Worm (Caenorhabditis elegans) whole organism, L1 larva: Measurements from ENCODE around the gene irld-6.
A peak's percentile ranks its signal among the peaks of the same experiment; 100 is the strongest.

Experiments used
- C04F5.9 ChIP-seq: sonication (generic microtip); optimal IDR thresholded peaks from 2 replicates; lab custom pipeline; 2016; ENCODE audit warnings: missing genetic modification characterization, missing compliant biosample characterization
- C16A3.4 ChIP-seq: fragments of 150-350 bp; optimal IDR thresholded peaks from 2 replicates; lab custom pipeline; 2014; ENCODE audit warnings: missing biosample characterization, missing genetic modification characterization
- C34B4.2 ChIP-seq: sonication (generic microtip); optimal IDR thresholded peaks from 2 replicates; lab custom pipeline; 2017; ENCODE audit warnings: mild to moderate bottlenecking, missing genetic modification characterization, missing compliant biosample characterization
- Y116A8C.19 ChIP-seq: sonication (generic microtip); optimal IDR thresholded peaks from 2 replicates; lab custom pipeline; 2016; ENCODE audit warnings: missing compliant biosample characterization, missing genetic modification characterization, borderline replicate concordance
- alr-1 ChIP-seq: fragments of 200-800 bp; sonication (Bioruptor generic); optimal IDR thresholded peaks from 2 replicates; lab custom pipeline; 2018; ENCODE audit warnings: borderline replicate concordance, mild to moderate bottlenecking, missing genetic modification characterization, missing compliant biosample characterization
- ama-1 ChIP-seq: fragments of 150-350 bp; optimal IDR thresholded peaks from 2 replicates; lab custom pipeline; 2014
- ceh-82 ChIP-seq, 3 experiments: fragments of 150-350 bp in 1 of 3; sonication (generic microtip) in 2 of 3; optimal IDR thresholded peaks; 2 replicates each; lab custom pipeline; 2014 to 2017; ENCODE audit warnings: missing biosample characterization in 3 of 3, missing genetic modification characterization in 3 of 3
- ceh-88 ChIP-seq: fragments of 200-800 bp; sonication (Bioruptor generic); IDR thresholded peaks from 2 replicates; pipeline ENCODE4 v1.3.6; 2022; ENCODE audit warnings: missing genetic modification characterization, missing compliant biosample characterization
- dsc-1 ChIP-seq: sonication (generic microtip); optimal IDR thresholded peaks from 2 replicates; lab custom pipeline; 2016; ENCODE audit warnings: mild to moderate bottlenecking, missing genetic modification characterization, missing compliant biosample characterization
- efl-1 ChIP-seq, 4 experiments: fragments of 150-350 bp; optimal IDR thresholded peaks in 3 of 4; peaks in 1 of 4; 1 replicate in 1 of 4; 2 replicates in 3 of 4; lab custom pipeline; 2014; ENCODE audit warnings: missing biosample characterization in 2 of 4, missing genetic modification characterization in 2 of 4, missing genetic modification reagents in 2 of 4
- elt-2 ChIP-seq: sonication (generic microtip); optimal IDR thresholded peaks from 2 replicates; lab custom pipeline; 2016; ENCODE audit warnings: missing genetic modification characterization, mild to moderate bottlenecking, inconsistent platforms, missing compliant biosample characterization, missing genetic modification reagents
- elt-3 ChIP-seq, 6 experiments: fragments of 150-350 bp in 1 of 6; sonication (generic microtip); optimal IDR thresholded peaks; 2 replicates each; lab custom pipeline; 2017 to 2018; ENCODE audit warnings: missing biosample characterization in 6 of 6, missing genetic modification characterization in 6 of 6, inconsistent platforms in 1 of 6
- ets-5 ChIP-seq: fragments of 200-800 bp; sonication (Bioruptor generic); IDR thresholded peaks from 2 replicates; pipeline ENCODE4 v1.3.6; 2022; ENCODE audit warnings: missing genetic modification characterization, missing compliant biosample characterization
- fkh-10 ChIP-seq: sonication (generic microtip); optimal IDR thresholded peaks from 2 replicates; lab custom pipeline; 2017; ENCODE audit warnings: missing biosample characterization, missing genetic modification reagents, missing genetic modification characterization
- hlh-4 ChIP-seq: sonication (generic microtip); optimal IDR thresholded peaks from 2 replicates; lab custom pipeline; 2016; ENCODE audit warnings: mild to moderate bottlenecking, missing genetic modification characterization, missing compliant biosample characterization
- jun-1 ChIP-seq: fragments of 150-350 bp; optimal IDR thresholded peaks from 2 replicates; lab custom pipeline; 2014; ENCODE audit warnings: missing biosample characterization, missing genetic modification reagents, missing genetic modification characterization
- lin-15B ChIP-seq: fragments of 150-350 bp; sonication (generic microtip); optimal IDR thresholded peaks from 3 replicates; lab custom pipeline; 2014; ENCODE audit warnings: missing biosample characterization, missing genetic modification characterization
- lin-39 ChIP-seq: fragments of 150-350 bp; optimal IDR thresholded peaks from 2 replicates; lab custom pipeline; 2014; ENCODE audit warnings: missing biosample characterization, missing genetic modification reagents, missing genetic modification characterization
- mef-2 ChIP-seq: fragments of 150-350 bp; optimal IDR thresholded peaks from 2 replicates; lab custom pipeline; 2014; ENCODE audit warnings: missing biosample characterization, missing genetic modification characterization
- mep-1 ChIP-seq: fragments of 150-350 bp; optimal IDR thresholded peaks from 2 replicates; lab custom pipeline; 2014; ENCODE audit warnings: missing biosample characterization, missing genetic modification characterization
- nhr-11 ChIP-seq: fragments of 150-350 bp; optimal IDR thresholded peaks from 2 replicates; lab custom pipeline; 2014; ENCODE audit warnings: missing biosample characterization, missing genetic modification characterization
- nhr-47 ChIP-seq: sonication (generic microtip); optimal IDR thresholded peaks from 2 replicates; lab custom pipeline; 2016; ENCODE audit warnings: mild to moderate bottlenecking, missing genetic modification characterization, moderate library complexity, missing compliant biosample characterization
- nhr-84 ChIP-seq: sonication (generic microtip); optimal IDR thresholded peaks from 2 replicates; lab custom pipeline; 2017; ENCODE audit warnings: missing biosample characterization, missing genetic modification characterization
- nhr-85 ChIP-seq: sonication (generic microtip); peaks from one replicate; lab custom pipeline; 2016; ENCODE audit warnings: missing genetic modification characterization, inconsistent platforms, missing compliant biosample characterization
- pag-3 ChIP-seq: sonication (generic microtip); optimal IDR thresholded peaks from 2 replicates; lab custom pipeline; 2017; ENCODE audit warnings: missing genetic modification characterization, mild to moderate bottlenecking, missing compliant biosample characterization, antibody characterized with exemption, borderline replicate concordance; ENCODE audit not compliant: insufficient read depth
- pax-3 ChIP-seq: fragments of 200-800 bp; sonication (Bioruptor generic); optimal IDR thresholded peaks from 2 replicates; lab custom pipeline; 2018; ENCODE audit warnings: mild to moderate bottlenecking, missing genetic modification characterization, moderate library complexity, missing compliant biosample characterization
- pqm-1 ChIP-seq: sonication (generic microtip); optimal IDR thresholded peaks from 3 replicates; lab custom pipeline; 2017; ENCODE audit warnings: missing biosample characterization, missing genetic modification characterization
- rnt-1 ChIP-seq: sonication (generic microtip); optimal IDR thresholded peaks from 2 replicates; lab custom pipeline; 2016; ENCODE audit warnings: mild to moderate bottlenecking, missing genetic modification characterization, moderate library complexity, missing compliant biosample characterization
- snpc-4 ChIP-seq: fragments of 150-350 bp; optimal IDR thresholded peaks from 2 replicates; lab custom pipeline; 2014; ENCODE audit warnings: missing biosample characterization, missing genetic modification characterization
- snu-23 ChIP-seq: sonication (generic microtip); optimal IDR thresholded peaks from 2 replicates; lab custom pipeline; 2016; ENCODE audit warnings: missing genetic modification characterization, missing compliant biosample characterization
- tlp-1 ChIP-seq: fragments of 150-350 bp; optimal IDR thresholded peaks from 2 replicates; lab custom pipeline; 2014; ENCODE audit warnings: missing biosample characterization, missing genetic modification characterization
- unc-30 ChIP-seq: sonication (generic microtip); optimal IDR thresholded peaks from 2 replicates; lab custom pipeline; 2017; ENCODE audit warnings: missing biosample characterization, missing genetic modification characterization
- unc-62 ChIP-seq: fragments of 150-350 bp; optimal IDR thresholded peaks from 2 replicates; lab custom pipeline; 2014; ENCODE audit warnings: missing biosample characterization, missing genetic modification reagents, missing genetic modification characterization
- vab-15 ChIP-seq: sonication (generic microtip); optimal IDR thresholded peaks from 2 replicates; lab custom pipeline; 2017; ENCODE audit warnings: missing genotype, mild to moderate bottlenecking, missing genetic modification characterization, missing compliant biosample characterization
- ztf-4 ChIP-seq: fragments of 150-350 bp; optimal IDR thresholded peaks from 2 replicates; lab custom pipeline; 2014; ENCODE audit warnings: missing biosample characterization, missing genetic modification characterization

The irld-6 gene

ce11 chrV:10768892-10769291, 12.3 kb upstream of the irld-6 start (continued):
- no peak for TF ChIP-seq jun-1
- no peak for TF ChIP-seq tlp-1 (tag; lab: Kevin White, UChicago)
- TF ChIP-seq lin-15B (tag; lab: Kevin White, UChicago) = no peak
- TF ChIP-seq lin-39 (tag; lab: Kevin White, UChicago) = no peak

- TF ChIP-seq pax-3 (tag; lab: Kevin White, UChicago) (no peak), snu-23 (no peak), C04F5.9 (tag; lab: Kevin White, UChicago) (no peak), pqm-1 (no peak), C34B4.2 (tag; lab: Kevin White, UChicago) (no peak), dsc-1 (tag; lab: Kevin White, UChicago) (no peak), unc-62 (GFP tag; lab: Kevin White, UChicago) (no peak), alr-1 (tag; lab: Kevin White, UChicago) (no peak), vab-15 (tag; lab: Kevin White, UChicago) (no peak), pag-3 (tag; lab: Kevin White, UChicago) (no peak), ceh-82 (tag; optimal IDR thresholded peaks at IDR 0.05; lab: Kevin White, UChicago) (no peak), ama-1 (lab: Kevin White, UChicago) (no peak)
Measured at ce11 chrV:10764066-10764465, 7.5 kb upstream of the irld-6 start, which contains the start of gene ocr-1. TSS of gene ocr-1 (plus strand) at chrV:10764366.

- TF ChIP-seq efl-1 (optimal IDR thresholded peaks at IDR 0.05; lab: Kevin White, UChicago) (no peak), efl-1 (GFP tag; optimal IDR thresholded peaks at IDR 0.05 in 1 of 2; lab: Kevin White, UChicago) (peak in 1 of 2 experiments; percentile 8), unc-30 (tag; lab: Kevin White, UChicago) (no peak), ztf-4 (tag; lab: Kevin White, UChicago) (no peak), snpc-4 (tag; lab: Kevin White, UChicago) (no peak), elt-2 (tag; lab: Kevin White, UChicago) (peak; percentile 26)
Measured at ce11 chrV:10762695-10763094, 6.1 kb upstream of the irld-6 start, which contains the start of gene sre-6. TSS of gene sre-6 (minus strand) at chrV:10762795.

- TF ChIP-seq fkh-10 (GFP tag; lab: Kevin White, UChicago) (no peak), pag-3 (tag; lab: Kevin White, UChicago) (no peak), unc-30 (tag; lab: Kevin White, UChicago) (no peak), nhr-84 (tag; lab: Kevin White, UChicago) (no peak), ets-5 (GFP tag; lab: Robert Waterston, UW) (no peak), mef-2 (tag; lab: Kevin White, UChicago) (no peak), C04F5.9 (tag; lab: Kevin White, UChicago) (no peak), nhr-11 (tag; lab: Kevin White, UChicago) (no peak), C16A3.4 (no peak), nhr-47 (tag; lab: Kevin White, UChicago) (no peak), rnt-1 (tag; lab: Kevin White, UChicago) (no peak), hlh-4 (tag; lab: Kevin White, UChicago) (no peak), ceh-88 (GFP tag; lab: Robert Waterston, UW) (no peak), elt-3 (tag; optimal IDR thresholded peaks at IDR 0.05; lab: Kevin White, UChicago) (no peak), mep-1 (tag; lab: Kevin White, UChicago) (no peak), Y116A8C.19 (no peak)
Measured at ce11 chrV:10760839-10761238, 4.2 kb upstream of the irld-6 start.

ce11 chrV:10758658-10759057, 2.1 kb upstream of the irld-6 start, which contains the start of gene F28H7.8:
TSS of gene F28H7.8 (plus strand) at chrV:10758958.
- TF ChIP-seq nhr-85 (peak; percentile 61), C04F5.9 (tag; lab: Kevin White, UChicago) (no peak)
